Worm (Caenorhabditis elegans) whole organism, L1 larva: ENCODE measurements around the gene C01G10.17.

Experiments used
- C16A3.4 ChIP-seq: fragments of 150-350 bp; optimal IDR thresholded peaks from 2 replicates; lab custom pipeline; 2014; ENCODE audit warnings: missing biosample characterization, missing genetic modification characterization
- aly-2 ChIP-seq: fragments of 150-350 bp; optimal IDR thresholded peaks from 2 replicates; lab custom pipeline; 2014; ENCODE audit warnings: missing biosample characterization, missing genetic modification characterization
- ama-1 ChIP-seq: fragments of 150-350 bp; optimal IDR thresholded peaks from 2 replicates; lab custom pipeline; 2014
- ceh-63 ChIP-seq: fragments of 200-800 bp; sonication (Bioruptor generic); optimal IDR thresholded peaks from 2 replicates; lab custom pipeline; 2018; ENCODE audit warnings: mild to moderate bottlenecking, missing genetic modification characterization, missing compliant biosample characterization
- ceh-8 ChIP-seq: fragments of 200-800 bp; sonication (Bioruptor generic); optimal IDR thresholded peaks from 2 replicates; lab custom pipeline; 2018; ENCODE audit warnings: mild to moderate bottlenecking, missing genetic modification characterization, moderate library complexity, missing compliant biosample characterization
- ceh-82 ChIP-seq, 3 experiments: fragments of 150-350 bp in 1 of 3; sonication (generic microtip) in 2 of 3; optimal IDR thresholded peaks; 2 replicates each; lab custom pipeline; 2014 to 2017; ENCODE audit warnings: missing biosample characterization in 3 of 3, missing genetic modification characterization in 3 of 3
- ceh-88 ChIP-seq: fragments of 200-800 bp; sonication (Bioruptor generic); IDR thresholded peaks from 2 replicates; pipeline ENCODE4 v1.3.6; 2022; ENCODE audit warnings: missing genetic modification characterization, missing compliant biosample characterization
- dpl-1 ChIP-seq, 3 experiments: fragments of 150-350 bp in 2 of 3; sonication (generic microtip) in 1 of 3; optimal IDR thresholded peaks; 2 replicates each; lab custom pipeline; 2014 to 2017; ENCODE audit warnings: missing biosample characterization in 3 of 3, missing genetic modification characterization in 3 of 3, missing genetic modification reagents in 3 of 3
- efl-1 ChIP-seq, 4 experiments: fragments of 150-350 bp; optimal IDR thresholded peaks in 3 of 4; peaks in 1 of 4; 1 replicate in 1 of 4; 2 replicates in 3 of 4; lab custom pipeline; 2014; ENCODE audit warnings: missing biosample characterization in 2 of 4, missing genetic modification characterization in 2 of 4, missing genetic modification reagents in 2 of 4
- efl-3 ChIP-seq: fragments of 200-800 bp; sonication (Bioruptor generic); optimal IDR thresholded peaks from 2 replicates; lab custom pipeline; 2018; ENCODE audit warnings: mild to moderate bottlenecking, missing genetic modification characterization, missing compliant biosample characterization
- egl-13 ChIP-seq: sonication (generic microtip); optimal IDR thresholded peaks from 2 replicates; lab custom pipeline; 2016; ENCODE audit warnings: missing genotype, missing genetic modification reagents, missing genetic modification characterization, missing compliant biosample characterization
- egl-27 ChIP-seq, 2 experiments: fragments of 150-350 bp in 1 of 2; sonication (generic microtip); optimal IDR thresholded peaks; 3 replicates each; lab custom pipeline; 2017 to 2018; ENCODE audit warnings: missing biosample characterization in 2 of 2, missing genetic modification characterization in 2 of 2, missing genetic modification reagents in 2 of 2
- grh-1 ChIP-seq: fragments of 200-800 bp; sonication (Bioruptor generic); IDR thresholded peaks from 2 replicates; pipeline ENCODE4 v1.3.6; 2022; ENCODE audit warnings: missing genetic modification reagents, missing genetic modification characterization, missing compliant biosample characterization
- hlh-17 ChIP-seq: fragments of 200-800 bp; sonication (Bioruptor generic); optimal IDR thresholded peaks from 2 replicates; lab custom pipeline; 2018; ENCODE audit warnings: missing genetic modification characterization, mild to moderate bottlenecking, missing compliant biosample characterization, moderate library complexity, borderline replicate concordance
- hlh-4 ChIP-seq: sonication (generic microtip); optimal IDR thresholded peaks from 2 replicates; lab custom pipeline; 2016; ENCODE audit warnings: mild to moderate bottlenecking, missing genetic modification characterization, missing compliant biosample characterization
- hpl-2 ChIP-seq: fragments of 150-350 bp; optimal IDR thresholded peaks from 2 replicates; lab custom pipeline; 2014; ENCODE audit warnings: missing biosample characterization, missing genetic modification reagents, missing genetic modification characterization
- irx-1 ChIP-seq: sonication (generic microtip); optimal IDR thresholded peaks from 2 replicates; lab custom pipeline; 2016; ENCODE audit warnings: missing genetic modification characterization, missing compliant biosample characterization
- lin-13 ChIP-seq: fragments of 150-350 bp; optimal IDR thresholded peaks from 2 replicates; lab custom pipeline; 2014; ENCODE audit warnings: missing biosample characterization, missing genetic modification reagents, missing genetic modification characterization
- lin-14 ChIP-seq: fragments of 200-800 bp; sonication (Bioruptor generic); optimal IDR thresholded peaks from 2 replicates; lab custom pipeline; 2018; ENCODE audit warnings: mild to moderate bottlenecking, missing genetic modification characterization, moderate library complexity, missing compliant biosample characterization
- lin-15B ChIP-seq: fragments of 150-350 bp; sonication (generic microtip); optimal IDR thresholded peaks from 3 replicates; lab custom pipeline; 2014; ENCODE audit warnings: missing biosample characterization, missing genetic modification characterization
- lin-35 ChIP-seq, 2 experiments: fragments of 150-350 bp; optimal IDR thresholded peaks; 2 replicates each; lab custom pipeline; 2014; ENCODE audit warnings: missing biosample characterization in 2 of 2, missing genetic modification characterization in 2 of 2, missing genetic modification reagents in 2 of 2
- lin-39 ChIP-seq: fragments of 150-350 bp; optimal IDR thresholded peaks from 2 replicates; lab custom pipeline; 2014; ENCODE audit warnings: missing biosample characterization, missing genetic modification reagents, missing genetic modification characterization
- lir-3 ChIP-seq: sonication (generic microtip); optimal IDR thresholded peaks from 2 replicates; lab custom pipeline; 2016; ENCODE audit warnings: mild to moderate bottlenecking, missing genetic modification characterization, moderate library complexity, missing compliant biosample characterization; ENCODE audit not compliant: poor library complexity
- lsy-2 ChIP-seq, 2 experiments: fragments of 150-350 bp; optimal IDR thresholded peaks; 2 replicates each; lab custom pipeline; 2014; ENCODE audit warnings: missing biosample characterization in 2 of 2, missing genetic modification characterization in 2 of 2
- mdl-1 ChIP-seq, 2 experiments: fragments of 150-350 bp; optimal IDR thresholded peaks; 2 replicates each; lab custom pipeline; 2014 to 2017; ENCODE audit warnings: missing biosample characterization in 2 of 2, missing genetic modification characterization in 2 of 2, inconsistent platforms in 1 of 2
- nhr-11 ChIP-seq: fragments of 150-350 bp; optimal IDR thresholded peaks from 2 replicates; lab custom pipeline; 2014; ENCODE audit warnings: missing biosample characterization, missing genetic modification characterization
- nhr-12 ChIP-seq: sonication (generic microtip); optimal IDR thresholded peaks from 2 replicates; lab custom pipeline; 2017; ENCODE audit warnings: missing biosample characterization, missing genetic modification characterization
- nhr-19 ChIP-seq: fragments of 200-800 bp; sonication (Bioruptor generic); conservative IDR thresholded peaks from 2 replicates; pipeline ENCODE4 v1.3.6; 2022; ENCODE audit warnings: missing genetic modification characterization, missing compliant biosample characterization
- nhr-237 ChIP-seq: fragments of 150-350 bp; optimal IDR thresholded peaks from 2 replicates; lab custom pipeline; 2014; ENCODE audit warnings: missing biosample characterization, missing genetic modification characterization
- nhr-28 ChIP-seq: fragments of 150-350 bp; optimal IDR thresholded peaks from 2 replicates; lab custom pipeline; 2014; ENCODE audit warnings: missing biosample characterization, missing genetic modification characterization
- nhr-84 ChIP-seq: sonication (generic microtip); optimal IDR thresholded peaks from 2 replicates; lab custom pipeline; 2017; ENCODE audit warnings: missing biosample characterization, missing genetic modification characterization
- nhr-85 ChIP-seq: sonication (generic microtip); peaks from one replicate; lab custom pipeline; 2016; ENCODE audit warnings: missing genetic modification characterization, inconsistent platforms, missing compliant biosample characterization
- rnt-1 ChIP-seq: sonication (generic microtip); optimal IDR thresholded peaks from 2 replicates; lab custom pipeline; 2016; ENCODE audit warnings: mild to moderate bottlenecking, missing genetic modification characterization, moderate library complexity, missing compliant biosample characterization
- snu-23 ChIP-seq: sonication (generic microtip); optimal IDR thresholded peaks from 2 replicates; lab custom pipeline; 2016; ENCODE audit warnings: missing genetic modification characterization, missing compliant biosample characterization
- sup-37 ChIP-seq: fragments of 200-800 bp; sonication (Bioruptor generic); optimal IDR thresholded peaks from 2 replicates; lab custom pipeline; 2018; ENCODE audit warnings: mild to moderate bottlenecking, missing genetic modification characterization, missing compliant biosample characterization
- tbx-2 ChIP-seq: sonication (generic microtip); optimal IDR thresholded peaks from 2 replicates; lab custom pipeline; 2016; ENCODE audit warnings: missing genetic modification characterization, missing compliant biosample characterization
- unc-30 ChIP-seq: sonication (generic microtip); optimal IDR thresholded peaks from 2 replicates; lab custom pipeline; 2017; ENCODE audit warnings: missing biosample characterization, missing genetic modification characterization
- xbp-1 ChIP-seq: sonication (generic microtip); optimal IDR thresholded peaks from 2 replicates; lab custom pipeline; 2016; ENCODE audit warnings: missing genetic modification characterization, missing compliant biosample characterization
- zag-1 ChIP-seq: fragments of 150-350 bp; optimal IDR thresholded peaks from 2 replicates; lab custom pipeline; 2014; ENCODE audit warnings: missing biosample characterization, missing genetic modification characterization
- ztf-4 ChIP-seq: fragments of 150-350 bp; optimal IDR thresholded peaks from 2 replicates; lab custom pipeline; 2014; ENCODE audit warnings: missing biosample characterization, missing genetic modification characterization

C01G10.17 gene

ce11 chrV:15054733-15055132 lies 35.8 kb upstream of the C01G10.17 start:
- TF ChIP-seq nhr-84 (tag; lab: Kevin White, UChicago) (no peak), nhr-28 (tag; lab: Kevin White, UChicago) (no peak), grh-1 (GFP tag; lab: Robert Waterston, UW) (no peak), ceh-8 (no peak), zag-1 (tag; lab: Kevin White, UChicago) (no peak), irx-1 (tag; lab: Kevin White, UChicago) (no peak), lir-3 (tag; lab: Kevin White, UChicago) (no peak), lsy-2 (tag; optimal IDR thresholded peaks at IDR 0.05; lab: Kevin White, UChicago) (no peak), ceh-88 (no peak), aly-2 (tag; lab: Kevin White, UChicago) (no peak), nhr-237 (tag; lab: Kevin White, UChicago) (no peak), mdl-1 (tag; optimal IDR thresholded peaks at IDR 0.05; lab: Kevin White, UChicago) (no peak), hlh-4 (tag; lab: Kevin White, UChicago) (no peak), ceh-63 (GFP tag; lab: Kevin White, UChicago) (no peak), rnt-1 (tag; lab: Kevin White, UChicago) (no peak), ztf-4 (tag; lab: Kevin White, UChicago) (no peak)

DNA sequence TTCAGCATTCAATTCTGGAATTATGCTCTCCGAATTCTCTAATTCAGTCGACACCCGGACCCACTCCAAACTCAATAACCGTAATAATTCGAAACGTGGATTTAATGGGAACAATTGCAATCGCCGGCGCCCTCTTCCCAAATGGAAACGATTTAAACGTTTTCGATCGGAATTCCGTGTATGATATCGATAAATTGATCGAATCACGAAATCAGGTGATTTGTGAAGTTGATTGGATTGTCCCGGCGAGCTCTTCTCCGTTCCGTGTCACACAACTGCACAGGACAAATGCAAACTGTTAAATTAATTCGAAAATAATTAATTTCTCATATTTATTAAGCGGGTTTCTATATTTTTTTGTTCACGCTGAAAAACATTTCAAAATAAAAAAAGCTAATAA lies 34.7 kb upstream of the C01G10.17 start, which contains the start of gene C25D7.16:
C25D7.16 (plus strand) TSS at position 301 of the 400 bp plus-strand sequence.
- TF ChIP-seq nhr-85 (tag; lab: Kevin White, UChicago) (no peak), efl-1 (optimal IDR thresholded peaks at IDR 0.05; lab: Kevin White, UChicago) (no peak), efl-1 (GFP tag; optimal IDR thresholded peaks at IDR 0.05 in 1 of 2; lab: Kevin White, UChicago) (peak in 1 of 2 experiments; percentile 49)
- TF ChIP-seq, all 84 proteins: peak for 1

DNA sequence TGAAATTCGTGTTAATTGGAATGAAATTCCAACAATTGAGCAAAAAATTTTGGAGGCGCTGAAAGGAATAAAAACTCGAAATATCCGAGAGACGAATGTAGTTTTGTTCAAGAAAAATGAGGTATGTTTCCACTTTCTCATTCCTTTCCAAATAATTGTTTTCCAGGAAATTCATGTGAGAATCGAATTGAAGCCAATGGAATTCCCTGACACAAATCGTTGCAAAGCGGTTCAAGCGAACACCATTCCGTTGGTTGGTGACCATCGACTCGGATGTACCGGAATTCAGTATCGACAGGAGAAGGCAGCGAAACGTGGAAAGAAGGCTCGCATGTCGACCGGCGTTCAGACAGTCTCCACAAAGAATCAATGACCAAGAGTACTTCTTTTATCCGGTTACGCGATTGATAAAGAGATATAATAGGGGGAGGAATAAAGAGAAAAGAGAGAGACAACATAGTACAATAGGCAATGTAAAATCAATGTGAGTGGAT lies 34.2 kb upstream of the C01G10.17 start:
- TF ChIP-seq unc-30 (no peak), ceh-82 (tag; optimal IDR thresholded peaks at IDR 0.05; lab: Kevin White, UChicago) (no peak), lin-14 (GFP tag; lab: Kevin White, UChicago) (no peak), hpl-2 (GFP tag; lab: Kevin White, UChicago) (no peak), ztf-4 (tag; lab: Kevin White, UChicago) (no peak), nhr-12 (no peak), C16A3.4 (tag; lab: Kevin White, UChicago) (no peak), mdl-1 (tag; optimal IDR thresholded peaks at IDR 0.05; lab: Kevin White, UChicago) (no peak), lin-35 (GFP tag; optimal IDR thresholded peaks at IDR 0.05; lab: Kevin White, UChicago) (no peak), lin-39 (no peak)

DNA sequence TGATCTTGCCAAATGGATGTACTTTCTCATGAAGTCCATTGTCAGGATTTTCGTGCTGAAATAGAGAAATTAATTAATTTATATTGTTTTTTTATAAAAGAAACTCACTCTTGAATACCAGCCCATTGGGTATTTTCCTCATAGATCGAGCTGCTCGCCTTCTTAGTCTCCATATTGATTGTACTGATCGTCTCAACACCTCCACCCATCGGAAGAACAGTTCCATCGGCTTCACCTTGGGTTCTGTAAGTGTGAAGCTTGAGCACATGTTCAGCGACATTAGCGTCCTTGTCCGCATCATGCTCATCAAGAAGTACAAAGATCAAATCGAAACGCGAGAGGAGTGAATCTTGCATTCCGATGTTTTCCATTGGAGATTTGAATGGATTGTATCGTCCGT lies 32.8 kb upstream of the C01G10.17 start:
- TF ChIP-seq efl-1 (optimal IDR thresholded peaks at IDR 0.05; lab: Kevin White, UChicago) (no peak), efl-1 (GFP tag; optimal IDR thresholded peaks at IDR 0.05 in 1 of 2; lab: Kevin White, UChicago) (no peak), C16A3.4 (tag; lab: Kevin White, UChicago) (no peak), egl-27 (tag; optimal IDR thresholded peaks at IDR 0.05; lab: Kevin White, UChicago) (no peak), sup-37 (GFP tag; lab: Kevin White, UChicago) (no peak), zag-1 (tag; lab: Kevin White, UChicago) (no peak), egl-13 (tag; lab: Kevin White, UChicago) (no peak), ama-1 (no peak), lin-13 (GFP tag; lab: Kevin White, UChicago) (no peak), rnt-1 (tag; lab: Kevin White, UChicago) (no peak), lin-15B (tag; lab: Kevin White, UChicago) (no peak), dpl-1 (GFP tag; optimal IDR thresholded peaks at IDR 0.05; lab: Kevin White, UChicago) (no peak), xbp-1 (no peak), tbx-2 (tag; lab: Kevin White, UChicago) (no peak), hlh-17 (GFP tag; lab: Kevin White, UChicago) (no peak), snu-23 (GFP tag; lab: Kevin White, UChicago) (no peak), ceh-63 (GFP tag; lab: Kevin White, UChicago) (no peak), efl-3 (no peak), nhr-11 (tag; lab: Kevin White, UChicago) (no peak), nhr-19 (GFP tag; lab: Robert Waterston, UW) (no peak)
